Fruit fly (Drosophila melanogaster): ENCODE measurements around the gene CG43844.

CG43844 gene

DNA sequence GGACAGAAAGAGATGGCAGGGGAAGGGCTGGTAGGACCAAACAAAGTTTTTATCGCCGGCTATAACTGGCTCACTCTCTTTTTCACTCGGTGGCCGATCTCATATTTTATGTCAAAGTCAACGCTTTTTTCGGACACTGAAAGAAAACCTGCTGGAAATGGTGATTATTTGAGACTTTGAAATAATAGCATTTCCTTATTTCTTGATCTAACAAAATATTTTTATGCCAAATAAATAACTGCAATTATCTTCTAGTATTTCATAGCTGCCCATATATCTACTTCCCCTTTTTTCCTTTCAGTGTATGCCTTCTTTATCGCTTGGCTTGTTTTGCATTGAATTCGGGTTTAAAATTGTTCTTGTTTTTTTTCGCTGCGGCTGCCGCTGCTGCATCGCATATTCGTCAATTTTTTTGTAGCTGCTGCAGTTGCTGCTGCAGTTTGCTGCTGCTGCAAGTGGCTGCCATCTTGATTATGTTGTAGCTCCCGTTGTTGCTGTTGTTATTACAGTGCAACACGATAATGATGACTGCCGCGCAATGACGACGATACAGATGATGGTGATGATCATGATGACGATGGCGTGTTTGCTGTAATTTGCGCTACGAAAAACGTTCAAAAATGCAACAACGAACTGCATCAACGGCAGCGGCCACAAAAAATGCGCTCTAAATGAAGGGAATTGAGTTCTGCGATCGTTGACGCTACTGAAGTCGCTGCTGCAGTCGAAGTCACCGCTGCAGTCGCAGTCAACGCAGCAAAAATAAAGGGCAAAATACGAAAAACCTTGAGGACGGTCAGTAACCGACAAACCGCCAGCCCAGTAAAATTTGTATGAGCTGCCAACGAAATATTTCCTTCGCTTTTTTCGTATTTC is 48.0 kb downstream of the CG43844 start (continued):
- TF ChIP-seq Rx (GFP tag; IDR thresholded peaks at IDR 0.05), result no peak
- TF ChIP-seq fru (optimal IDR thresholded peaks at IDR 0.05), result no peak
- no peak for TF ChIP-seq CG7372 (GFP tag; IDR thresholded peaks at IDR 0.05)
- no peak for TF ChIP-seq Asciz (GFP tag; optimal IDR thresholded peaks at IDR 0.05)
- no peak for TF ChIP-seq CG16815 (GFP tag; optimal IDR thresholded peaks at IDR 0.05)
- no peak for TF ChIP-seq CG8478 (optimal IDR thresholded peaks at IDR 0.05)
- peak; percentile 25; the same call in 1 of the 2 replicates for TF ChIP-seq CG32532 (GFP tag; IDR thresholded peaks at IDR 0.05)
- TF ChIP-seq hth (optimal IDR thresholded peaks at IDR 0.05), result no peak
- no peak for TF ChIP-seq Camta (GFP tag; optimal IDR thresholded peaks at IDR 0.05)
- TF ChIP-seq CG33557 (GFP tag; optimal IDR thresholded peaks at IDR 0.05), result no peak
- TF ChIP-seq CG11695 (GFP tag; IDR thresholded peaks at IDR 0.05), result 0 out of 3 replicates have a peak, but pooled peaks have one; percentile 21
- TF ChIP-seq CG13775 (GFP tag; optimal IDR thresholded peaks at IDR 0.05), result no peak
- TF ChIP-seq sisA (GFP tag; IDR thresholded peaks at IDR 0.05), result peak; percentile 36; the same call in 1 of the 2 replicates
- TF ChIP-seq CG10959 (GFP tag; IDR thresholded peaks at IDR 0.05), result no peak
- no peak for TF ChIP-seq p53 (GFP tag; optimal IDR thresholded peaks at IDR 0.05)
- no peak; the same call in 2 of the 3 replicates for TF ChIP-seq B-H1 (GFP tag; IDR thresholded peaks at IDR 0.05)
- no peak for TF ChIP-seq az2 (GFP tag; optimal IDR thresholded peaks at IDR 0.05)
- TF ChIP-seq Nf-YB (GFP tag; optimal IDR thresholded peaks at IDR 0.05), result no peak
- no peak for TF ChIP-seq CG3065 (GFP tag; optimal IDR thresholded peaks at IDR 0.05)
- no peak for TF ChIP-seq Gsc (GFP tag; IDR thresholded peaks at IDR 0.05)
- no peak; the same call in 2 of the 3 replicates for TF ChIP-seq croc (GFP tag; conservative IDR thresholded peaks at IDR 0.05)
- peak; percentile 19 for TF ChIP-seq dmrt11E (tag; optimal IDR thresholded peaks at IDR 0.05)
- no peak for TF ChIP-seq tio (GFP tag; optimal IDR thresholded peaks at IDR 0.05)
- no peak for TF ChIP-seq twi (tag; optimal IDR thresholded peaks at IDR 0.05)
- no peak for TF ChIP-seq Sry-β (GFP tag; optimal IDR thresholded peaks at IDR 0.05)
- TF ChIP-seq abd-A (tag; optimal IDR thresholded peaks at IDR 0.05), result no peak
- TF ChIP-seq Lhr (GFP tag; optimal IDR thresholded peaks at IDR 0.05), result no peak
- no peak for TF ChIP-seq Side (GFP tag; optimal IDR thresholded peaks at IDR 0.05)
- no peak for TF ChIP-seq CG6791 (GFP tag; IDR thresholded peaks at IDR 0.05; ENCODE audit: partially characterized antibody)
- TF ChIP-seq CG11247 (GFP tag; IDR thresholded peaks at IDR 0.05), result 0 out of 2 replicates have a peak, but pooled peaks have one; percentile 20
- TF ChIP-seq D19A (tag; optimal IDR thresholded peaks at IDR 0.05), result no peak
- no peak for TF ChIP-seq CG10321 (GFP tag; IDR thresholded peaks at IDR 0.05)
- TF ChIP-seq sqz (GFP tag; optimal IDR thresholded peaks at IDR 0.05), result no peak
- TF ChIP-seq Hr51 (GFP tag; optimal IDR thresholded peaks at IDR 0.05), result peak in 1 of 2 experiments; percentile 37
- no peak for TF ChIP-seq trem (tag; optimal IDR thresholded peaks at IDR 0.05)
- no peak for TF ChIP-seq CG10431 (GFP tag; optimal IDR thresholded peaks at IDR 0.05)
- no peak for TF ChIP-seq CG1529 (GFP tag; optimal IDR thresholded peaks at IDR 0.05)
- TF ChIP-seq bowl (GFP tag; IDR thresholded peaks at IDR 0.05), result no peak
- no peak for TF ChIP-seq stwl (tag; optimal IDR thresholded peaks at IDR 0.05)
- no peak for TF ChIP-seq CG12219 (GFP tag; optimal IDR thresholded peaks at IDR 0.05)
- TF ChIP-seq usp (GFP tag; optimal IDR thresholded peaks at IDR 0.05), result no peak
- TF ChIP-seq btn (GFP tag; optimal IDR thresholded peaks at IDR 0.05), result no peak
- TF ChIP-seq CG17802 (tag; optimal IDR thresholded peaks at IDR 0.05), result no peak
- TF ChIP-seq CrebB (tag; optimal IDR thresholded peaks at IDR 0.05), result no peak
- no peak for TF ChIP-seq tup (GFP tag; optimal IDR thresholded peaks at IDR 0.05)
- TF ChIP-seq CG33213 (GFP tag; optimal IDR thresholded peaks at IDR 0.05), result no peak
- TF ChIP-seq Myb (GFP tag; optimal IDR thresholded peaks at IDR 0.05), result no peak
- TF ChIP-seq Nf-YC (tag; optimal IDR thresholded peaks at IDR 0.05), result no peak
- no peak for TF ChIP-seq HmgD (GFP tag; optimal IDR thresholded peaks at IDR 0.05)
- peak; percentile 52 for TF ChIP-seq gem (tag; optimal IDR thresholded peaks at IDR 0.05)
- TF ChIP-seq Oaz (GFP tag; IDR thresholded peaks at IDR 0.05), result no peak

Measured in whole organism, embryonic.